Fruit fly (Drosophila melanogaster): Measurements from ENCODE around the gene mab-21.

mab-21 gene

DNA sequence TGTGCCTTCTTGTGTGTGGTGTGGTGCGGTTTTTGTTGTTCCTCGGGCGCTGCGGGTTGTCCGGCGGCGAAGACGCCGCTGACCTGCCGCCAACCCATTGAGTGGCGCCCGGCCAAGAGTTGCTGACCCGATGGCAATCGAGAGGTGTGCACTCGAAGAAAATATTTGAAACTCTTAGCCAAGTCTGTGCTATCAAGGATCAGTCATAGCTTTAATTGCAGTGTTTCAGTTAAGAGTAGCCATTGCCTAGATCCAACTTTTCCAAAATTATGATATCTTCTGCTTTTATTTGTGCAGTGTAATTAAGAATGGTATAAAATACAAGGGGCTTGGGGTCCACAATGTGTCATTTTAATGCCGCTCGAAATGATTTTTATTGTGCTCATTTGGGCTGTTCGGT lies 11.7 kb upstream of the mab-21 start (continued):
- TF ChIP-seq trem (tag; optimal IDR thresholded peaks at IDR 0.05) (peak; percentile 42), CG10462 (GFP tag; optimal IDR thresholded peaks at IDR 0.05) (no peak), Adf1 (GFP tag; IDR thresholded peaks at IDR 0.05) (no peak), az2 (GFP tag; optimal IDR thresholded peaks at IDR 0.05) (peak; percentile 59), Fer2 (tag; optimal IDR thresholded peaks at IDR 0.05) (no peak), en (GFP tag; optimal IDR thresholded peaks at IDR 0.05) (no peak), pb (GFP tag; optimal IDR thresholded peaks at IDR 0.05) (peak; percentile 34), CG9609 (GFP tag; optimal IDR thresholded peaks at IDR 0.05) (peak; percentile 51), cad (GFP tag; optimal IDR thresholded peaks at IDR 0.05) (no peak), CG13775 (GFP tag; optimal IDR thresholded peaks at IDR 0.05) (peak; percentile 26), H2.0 (GFP tag; IDR thresholded peaks at IDR 0.05) (peak; percentile 45), CG18011 (GFP tag; optimal IDR thresholded peaks at IDR 0.05) (no peak), CG16863 (GFP tag; optimal IDR thresholded peaks at IDR 0.05) (peak; percentile 47), Ptx1 (GFP tag; IDR thresholded peaks at IDR 0.05) (peak; percentile 58), CG8290 (GFP tag; optimal IDR thresholded peaks at IDR 0.05) (no peak), CG8290 (tag; optimal IDR thresholded peaks at IDR 0.05) (no peak), Aef1 (GFP tag; IDR thresholded peaks at IDR 0.05) (no peak), CG10979 (tag; optimal IDR thresholded peaks at IDR 0.05) (peak; percentile 73), bsh (GFP tag; optimal IDR thresholded peaks at IDR 0.05) (peak in 1 of 2 experiments; percentile 77), CG2116 (GFP tag; optimal IDR thresholded peaks at IDR 0.05) (no peak), amos (GFP tag; IDR thresholded peaks at IDR 0.05; ENCODE audit: partially characterized antibody) (no peak), cwo (GFP tag; optimal IDR thresholded peaks at IDR 0.05) (no peak), ap (GFP tag; IDR thresholded peaks at IDR 0.05) (no peak), Dref (GFP tag; IDR thresholded peaks at IDR 0.05) (no peak), CG30431 (GFP tag; optimal IDR thresholded peaks at IDR 0.05) (peak; percentile 48), CG6683 (GFP tag; optimal IDR thresholded peaks at IDR 0.05) (no peak), Pdp1 (GFP tag; optimal IDR thresholded peaks at IDR 0.05) (no peak), dpn (GFP tag; optimal IDR thresholded peaks at IDR 0.05) (peak in 1 of 2 experiments; percentile 45), kni (GFP tag; optimal IDR thresholded peaks at IDR 0.05) (peak; percentile 50), fd3F (GFP tag; optimal IDR thresholded peaks at IDR 0.05) (no peak), Drgx (GFP tag; IDR thresholded peaks at IDR 0.05) (no peak), CG2678 (tag; optimal IDR thresholded peaks at IDR 0.05) (peak; percentile 42), NK7.1 (GFP tag; optimal IDR thresholded peaks at IDR 0.05) (no peak), maf-S (GFP tag; optimal IDR thresholded peaks at IDR 0.05) (peak; percentile 29), Hsf (GFP tag; optimal IDR thresholded peaks at IDR 0.05) (peak; percentile 47), CG11456 (GFP tag; IDR thresholded peaks at IDR 0.05) (0 out of 3 replicates have a peak, but pooled peaks have one; percentile 41), CG4854 (GFP tag; optimal IDR thresholded peaks at IDR 0.05) (no peak), CG6854 (GFP tag; optimal IDR thresholded peaks at IDR 0.05) (no peak), pum (GFP tag; optimal IDR thresholded peaks at IDR 0.05) (peak; percentile 24), Eip74EF (GFP tag; optimal IDR thresholded peaks at IDR 0.05) (no peak), corto (GFP tag; optimal IDR thresholded peaks at IDR 0.05) (no peak), B-H1 (GFP tag; IDR thresholded peaks at IDR 0.05) (no peak), Ets97D (GFP tag; optimal IDR thresholded peaks at IDR 0.05) (no peak), CG4328 (GFP tag; optimal IDR thresholded peaks at IDR 0.05) (no peak), CG17802 (tag; optimal IDR thresholded peaks at IDR 0.05) (peak; percentile 28), CG9215 (GFP tag; IDR thresholded peaks at IDR 0.05) (no peak), pzg (GFP tag; optimal IDR thresholded peaks at IDR 0.05) (no peak), CG6254 (GFP tag; optimal IDR thresholded peaks at IDR 0.05) (peak; percentile 50), CG34376 (GFP tag; optimal IDR thresholded peaks at IDR 0.05) (no peak), ham (GFP tag; IDR thresholded peaks at IDR 0.05) (no peak), Bdp1 (GFP tag; optimal IDR thresholded peaks at IDR 0.05) (peak; percentile 18)
